Worm (Caenorhabditis elegans): ENCODE data around the gene fbxa-113.

Gene fbxa-113

ce11 chrV:20203085-20203484 is at the start of gene fbxa-113:
Gene fbxa-113, plus strand, starts transcription at chrV:20203385.
- no peak for TF ChIP-seq lim-6 (tag; optimal IDR thresholded peaks at IDR 0.05)
- no peak for TF ChIP-seq ceh-9 (tag; optimal IDR thresholded peaks at IDR 0.05)
- no peak for TF ChIP-seq pha-2 (tag; optimal IDR thresholded peaks at IDR 0.05)
- no peak for TF ChIP-seq rnt-1 (tag; optimal IDR thresholded peaks at IDR 0.05)
- no peak for TF ChIP-seq C38D4.7 (GFP tag; optimal IDR thresholded peaks at IDR 0.05)
- no peak for TF ChIP-seq eyg-1 (tag; optimal IDR thresholded peaks at IDR 0.05)
- TF ChIP-seq ahr-1 (tag; optimal IDR thresholded peaks at IDR 0.05): no peak
- TF ChIP-seq dmd-4 (tag; optimal IDR thresholded peaks at IDR 0.05; ENCODE audit: borderline replicate concordance): no peak
- no peak for TF ChIP-seq dve-1 (tag; optimal IDR thresholded peaks at IDR 0.05)
- TF ChIP-seq Y22D7AL.16 (tag; optimal IDR thresholded peaks at IDR 0.05): no peak
- TF ChIP-seq sdc-2 (tag; optimal IDR thresholded peaks at IDR 0.05): no peak
- no peak for TF ChIP-seq pax-1 (tag; optimal IDR thresholded peaks at IDR 0.05)
- TF ChIP-seq hlh-13 (GFP tag; optimal IDR thresholded peaks at IDR 0.05): no peak
- TF ChIP-seq gmeb-2 (tag; optimal IDR thresholded peaks at IDR 0.05): no peak

ce11 chrV:20158223-20158622 is 45.0 kb upstream of the fbxa-113 start, which contains the start of gene F19B2.6:
Gene F19B2.6, plus strand, starts transcription at chrV:20158523.
- TF ChIP-seq nhr-11 (tag; optimal IDR thresholded peaks at IDR 0.05): no peak
- TF ChIP-seq pha-2 (tag; optimal IDR thresholded peaks at IDR 0.05): no peak
- no peak for TF ChIP-seq hlh-15 (tag; optimal IDR thresholded peaks at IDR 0.05)
- no peak for TF ChIP-seq dmd-4 (tag; optimal IDR thresholded peaks at IDR 0.05; ENCODE audit: borderline replicate concordance)
- no peak for TF ChIP-seq hlh-30 (tag; optimal IDR thresholded peaks at IDR 0.05; ENCODE audit: insufficient read depth)
- no peak for TF ChIP-seq F13H6.1 (tag; optimal IDR thresholded peaks at IDR 0.05)
- no peak for TF ChIP-seq pha-4 (tag; optimal IDR thresholded peaks at IDR 0.05)
- TF ChIP-seq syd-9 (tag; optimal IDR thresholded peaks at IDR 0.05): no peak
- no peak for TF ChIP-seq ttx-3 (tag; optimal IDR thresholded peaks at IDR 0.05)
- no peak for TF ChIP-seq unc-55 (GFP tag; optimal IDR thresholded peaks at IDR 0.05)

DNA sequence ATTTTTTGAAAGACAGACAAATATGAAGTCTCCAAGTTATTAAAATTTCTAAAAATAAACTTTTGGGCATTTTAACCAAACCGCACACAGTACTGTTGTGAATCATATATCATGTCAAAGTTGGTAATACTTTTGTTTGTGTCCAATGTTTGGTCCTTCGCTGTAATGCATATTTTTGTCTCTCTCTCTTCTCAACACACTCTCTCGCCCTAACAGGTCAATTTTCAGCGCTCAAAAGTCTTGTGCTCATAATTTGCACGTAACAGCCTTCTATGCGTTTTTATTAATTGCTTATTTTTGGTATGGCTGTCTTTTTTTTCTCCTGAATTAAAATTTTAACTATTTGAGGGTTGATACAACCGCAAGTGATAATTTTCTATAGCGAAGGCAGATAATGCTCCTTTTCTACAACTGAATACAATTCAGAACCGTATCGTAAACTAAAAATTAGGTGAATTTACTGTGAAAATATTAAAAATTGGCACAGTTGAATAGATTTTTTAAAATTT is 41.4 kb upstream of the fbxa-113 start:
- TF ChIP-seq pha-4 (tag; optimal IDR thresholded peaks at IDR 0.05) (no peak), hlh-15 (tag; optimal IDR thresholded peaks at IDR 0.05) (no peak), fax-1 (tag; optimal IDR thresholded peaks at IDR 0.05) (no peak), ceh-48 (tag; optimal IDR thresholded peaks at IDR 0.05) (no peak), tbx-7 (tag; optimal IDR thresholded peaks at IDR 0.05) (no peak), K09A11.1 (tag; optimal IDR thresholded peaks at IDR 0.05; ENCODE audit: insufficient read depth) (no peak), ttx-3 (tag; optimal IDR thresholded peaks at IDR 0.05) (no peak), madf-2 (tag; optimal IDR thresholded peaks at IDR 0.05) (no peak), pax-1 (tag; optimal IDR thresholded peaks at IDR 0.05) (no peak), dmd-4 (tag; optimal IDR thresholded peaks at IDR 0.05; ENCODE audit: borderline replicate concordance) (no peak), pha-2 (tag; optimal IDR thresholded peaks at IDR 0.05) (no peak), ceh-19 (GFP tag; optimal IDR thresholded peaks at IDR 0.05) (no peak), pros-1 (tag; optimal IDR thresholded peaks at IDR 0.05) (no peak), pqm-1 (tag; optimal IDR thresholded peaks at IDR 0.05) (no peak), fkh-10 (GFP tag; optimal IDR thresholded peaks at IDR 0.05) (no peak), pag-3 (tag; optimal IDR thresholded peaks at IDR 0.05; ENCODE audit: borderline replicate concordance) (no peak), ama-1 (optimal IDR thresholded peaks at IDR 0.05) (no peak)

DNA sequence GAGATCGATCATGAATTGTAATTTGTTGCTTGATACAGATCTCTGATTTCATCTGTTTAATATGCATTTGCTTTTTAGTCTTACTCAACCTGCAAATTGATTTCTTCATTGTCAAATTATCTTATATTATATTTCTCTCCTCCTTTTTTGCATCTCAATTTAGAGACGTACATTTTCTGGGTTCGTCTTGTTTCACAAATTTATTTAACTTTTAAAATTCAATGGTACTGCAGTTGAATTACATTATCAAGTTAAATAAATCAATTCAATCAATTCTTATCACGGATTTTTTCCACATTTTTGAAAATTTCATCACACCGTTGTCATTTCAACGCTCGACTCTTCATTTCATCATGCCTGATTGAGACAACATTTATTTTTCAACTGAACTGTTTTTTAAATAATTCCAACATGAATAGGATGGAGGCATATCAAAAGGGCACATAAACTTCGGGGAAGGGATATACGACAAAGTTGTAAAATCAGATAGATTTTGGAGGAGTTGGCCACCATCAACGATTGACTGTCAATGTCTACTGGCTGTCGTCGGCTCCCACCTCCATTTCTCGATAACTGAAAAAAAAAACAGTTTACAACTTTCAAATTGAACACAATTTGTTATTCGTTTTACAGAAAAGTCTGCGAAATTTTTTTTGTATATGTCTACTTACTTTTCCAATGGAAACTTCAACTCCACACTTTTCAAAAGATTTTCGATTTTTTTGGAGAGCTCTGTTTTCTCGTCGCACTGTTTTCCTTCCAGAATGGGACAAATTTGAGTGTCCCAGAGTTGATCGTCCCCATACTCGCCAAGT is 40.7 kb upstream of the fbxa-113 start:
- TF ChIP-seq ceh-14 (tag; optimal IDR thresholded peaks at IDR 0.05): no peak
- TF ChIP-seq C08G9.2 (tag; optimal IDR thresholded peaks at IDR 0.05): no peak
- no peak for TF ChIP-seq npax-4 (tag; optimal IDR thresholded peaks at IDR 0.05)
- TF ChIP-seq ceh-18 (tag; optimal IDR thresholded peaks at IDR 0.05): no peak
- no peak for TF ChIP-seq ceh-19 (GFP tag; optimal IDR thresholded peaks at IDR 0.05)
- no peak for TF ChIP-seq fax-1 (tag; optimal IDR thresholded peaks at IDR 0.05)
- no peak for TF ChIP-seq pag-3 (tag; optimal IDR thresholded peaks at IDR 0.05; ENCODE audit: borderline replicate concordance)
- TF ChIP-seq ceh-22 (tag; optimal IDR thresholded peaks at IDR 0.05): no peak
- TF ChIP-seq ceh-30 (tag; optimal IDR thresholded peaks at IDR 0.05): no peak
- TF ChIP-seq ref-2 (tag; optimal IDR thresholded peaks at IDR 0.05): no peak
- TF ChIP-seq ets-4 (tag; optimal IDR thresholded peaks at IDR 0.05): no peak
- TF ChIP-seq fkh-6 (tag; optimal IDR thresholded peaks at IDR 0.05): no peak
- no peak for TF ChIP-seq ttx-3 (tag; optimal IDR thresholded peaks at IDR 0.05)
- TF ChIP-seq madf-2 (tag; optimal IDR thresholded peaks at IDR 0.05): no peak
- TF ChIP-seq K02D7.2 (tag; optimal IDR thresholded peaks at IDR 0.05): no peak
